Worm (Caenorhabditis elegans) whole organism, L1 larva: ENCODE results near the gene C36A4.10.

ENCODE experiments used
- F16B12.6 ChIP-seq: fragments of 150-350 bp; optimal IDR thresholded peaks from 2 replicates; lab custom pipeline; 2014; ENCODE audit warnings: missing biosample characterization, missing genetic modification characterization
- aha-1 ChIP-seq: fragments of 150-350 bp; optimal IDR thresholded peaks from 2 replicates; lab custom pipeline; 2014; ENCODE audit warnings: missing biosample characterization, missing genetic modification characterization
- alr-1 ChIP-seq: fragments of 200-800 bp; sonication (Bioruptor generic); optimal IDR thresholded peaks from 2 replicates; lab custom pipeline; 2018; ENCODE audit warnings: borderline replicate concordance, mild to moderate bottlenecking, missing genetic modification characterization, missing compliant biosample characterization
- blmp-1 ChIP-seq: fragments of 150-350 bp; optimal IDR thresholded peaks from 2 replicates; lab custom pipeline; 2014; ENCODE audit warnings: missing biosample characterization, missing genetic modification characterization
- ceh-82 ChIP-seq, 3 experiments: fragments of 150-350 bp in 1 of 3; sonication (generic microtip) in 2 of 3; optimal IDR thresholded peaks; 2 replicates each; lab custom pipeline; 2014 to 2017; ENCODE audit warnings: missing biosample characterization in 3 of 3, missing genetic modification characterization in 3 of 3
- ceh-90 ChIP-seq: sonication (generic microtip); optimal IDR thresholded peaks from 2 replicates; lab custom pipeline; 2016; ENCODE audit warnings: missing genetic modification characterization, missing compliant biosample characterization
- ces-1 ChIP-seq: fragments of 150-350 bp; optimal IDR thresholded peaks from 2 replicates; lab custom pipeline; 2014; ENCODE audit warnings: missing biosample characterization, missing genetic modification reagents, missing genetic modification characterization
- dsc-1 ChIP-seq: sonication (generic microtip); optimal IDR thresholded peaks from 2 replicates; lab custom pipeline; 2016; ENCODE audit warnings: mild to moderate bottlenecking, missing genetic modification characterization, missing compliant biosample characterization
- efl-1 ChIP-seq, 4 experiments: fragments of 150-350 bp; optimal IDR thresholded peaks in 3 of 4; peaks in 1 of 4; 1 replicate in 1 of 4; 2 replicates in 3 of 4; lab custom pipeline; 2014; ENCODE audit warnings: missing biosample characterization in 2 of 4, missing genetic modification characterization in 2 of 4, missing genetic modification reagents in 2 of 4
- efl-3 ChIP-seq: fragments of 200-800 bp; sonication (Bioruptor generic); optimal IDR thresholded peaks from 2 replicates; lab custom pipeline; 2018; ENCODE audit warnings: mild to moderate bottlenecking, missing genetic modification characterization, missing compliant biosample characterization
- egl-13 ChIP-seq: sonication (generic microtip); optimal IDR thresholded peaks from 2 replicates; lab custom pipeline; 2016; ENCODE audit warnings: missing genotype, missing genetic modification reagents, missing genetic modification characterization, missing compliant biosample characterization
- elt-2 ChIP-seq: sonication (generic microtip); optimal IDR thresholded peaks from 2 replicates; lab custom pipeline; 2016; ENCODE audit warnings: missing genetic modification characterization, mild to moderate bottlenecking, inconsistent platforms, missing compliant biosample characterization, missing genetic modification reagents
- elt-3 ChIP-seq, 6 experiments: fragments of 150-350 bp in 1 of 6; sonication (generic microtip); optimal IDR thresholded peaks; 2 replicates each; lab custom pipeline; 2017 to 2018; ENCODE audit warnings: missing biosample characterization in 6 of 6, missing genetic modification characterization in 6 of 6, inconsistent platforms in 1 of 6
- ets-5 ChIP-seq: fragments of 200-800 bp; sonication (Bioruptor generic); IDR thresholded peaks from 2 replicates; pipeline ENCODE4 v1.3.6; 2022; ENCODE audit warnings: missing genetic modification characterization, missing compliant biosample characterization
- fkh-10 ChIP-seq: sonication (generic microtip); optimal IDR thresholded peaks from 2 replicates; lab custom pipeline; 2017; ENCODE audit warnings: missing biosample characterization, missing genetic modification reagents, missing genetic modification characterization
- grh-1 ChIP-seq: fragments of 200-800 bp; sonication (Bioruptor generic); IDR thresholded peaks from 2 replicates; pipeline ENCODE4 v1.3.6; 2022; ENCODE audit warnings: missing genetic modification reagents, missing genetic modification characterization, missing compliant biosample characterization
- hlh-4 ChIP-seq: sonication (generic microtip); optimal IDR thresholded peaks from 2 replicates; lab custom pipeline; 2016; ENCODE audit warnings: mild to moderate bottlenecking, missing genetic modification characterization, missing compliant biosample characterization
- isw-1 ChIP-seq: fragments of 200-800 bp; sonication (Bioruptor generic); IDR thresholded peaks from 2 replicates; pipeline ENCODE4 v1.3.6; 2022; ENCODE audit warnings: missing genetic modification characterization, missing compliant biosample characterization
- jun-1 ChIP-seq: fragments of 150-350 bp; optimal IDR thresholded peaks from 2 replicates; lab custom pipeline; 2014; ENCODE audit warnings: missing biosample characterization, missing genetic modification reagents, missing genetic modification characterization
- lin-13 ChIP-seq: fragments of 150-350 bp; optimal IDR thresholded peaks from 2 replicates; lab custom pipeline; 2014; ENCODE audit warnings: missing biosample characterization, missing genetic modification reagents, missing genetic modification characterization
- lin-14 ChIP-seq: fragments of 200-800 bp; sonication (Bioruptor generic); optimal IDR thresholded peaks from 2 replicates; lab custom pipeline; 2018; ENCODE audit warnings: mild to moderate bottlenecking, missing genetic modification characterization, moderate library complexity, missing compliant biosample characterization
- lin-15B ChIP-seq: fragments of 150-350 bp; sonication (generic microtip); optimal IDR thresholded peaks from 3 replicates; lab custom pipeline; 2014; ENCODE audit warnings: missing biosample characterization, missing genetic modification characterization
- lin-35 ChIP-seq, 2 experiments: fragments of 150-350 bp; optimal IDR thresholded peaks; 2 replicates each; lab custom pipeline; 2014; ENCODE audit warnings: missing biosample characterization in 2 of 2, missing genetic modification characterization in 2 of 2, missing genetic modification reagents in 2 of 2
- lin-39 ChIP-seq: fragments of 150-350 bp; optimal IDR thresholded peaks from 2 replicates; lab custom pipeline; 2014; ENCODE audit warnings: missing biosample characterization, missing genetic modification reagents, missing genetic modification characterization
- mdl-1 ChIP-seq, 2 experiments: fragments of 150-350 bp; optimal IDR thresholded peaks; 2 replicates each; lab custom pipeline; 2014 to 2017; ENCODE audit warnings: missing biosample characterization in 2 of 2, missing genetic modification characterization in 2 of 2, inconsistent platforms in 1 of 2
- nhr-20 ChIP-seq: sonication (generic microtip); optimal IDR thresholded peaks from 2 replicates; lab custom pipeline; 2016; ENCODE audit warnings: mild to moderate bottlenecking, missing genetic modification characterization, missing compliant biosample characterization
- nhr-237 ChIP-seq: fragments of 150-350 bp; optimal IDR thresholded peaks from 2 replicates; lab custom pipeline; 2014; ENCODE audit warnings: missing biosample characterization, missing genetic modification characterization
- nhr-71 ChIP-seq: sonication (generic microtip); optimal IDR thresholded peaks from 2 replicates; lab custom pipeline; 2016; ENCODE audit warnings: mild to moderate bottlenecking, missing genetic modification characterization, moderate library complexity, missing compliant biosample characterization
- nhr-76 ChIP-seq: sonication (generic microtip); optimal IDR thresholded peaks from 2 replicates; lab custom pipeline; 2017; ENCODE audit warnings: missing biosample characterization, missing genetic modification characterization
- pag-3 ChIP-seq: sonication (generic microtip); optimal IDR thresholded peaks from 2 replicates; lab custom pipeline; 2017; ENCODE audit warnings: missing genetic modification characterization, mild to moderate bottlenecking, missing compliant biosample characterization, antibody characterized with exemption, borderline replicate concordance; ENCODE audit not compliant: insufficient read depth
- pqm-1 ChIP-seq: sonication (generic microtip); optimal IDR thresholded peaks from 3 replicates; lab custom pipeline; 2017; ENCODE audit warnings: missing biosample characterization, missing genetic modification characterization
- rnt-1 ChIP-seq: sonication (generic microtip); optimal IDR thresholded peaks from 2 replicates; lab custom pipeline; 2016; ENCODE audit warnings: mild to moderate bottlenecking, missing genetic modification characterization, moderate library complexity, missing compliant biosample characterization
- skn-1 ChIP-seq: fragments of 150-350 bp; optimal IDR thresholded peaks from 2 replicates; lab custom pipeline; 2014; ENCODE audit warnings: missing biosample characterization, missing genetic modification characterization
- snu-23 ChIP-seq: sonication (generic microtip); optimal IDR thresholded peaks from 2 replicates; lab custom pipeline; 2016; ENCODE audit warnings: missing genetic modification characterization, missing compliant biosample characterization
- swsn-7 ChIP-seq: sonication (generic microtip); optimal IDR thresholded peaks from 2 replicates; lab custom pipeline; 2016; ENCODE audit warnings: missing genetic modification characterization, missing compliant biosample characterization
- vab-15 ChIP-seq: sonication (generic microtip); optimal IDR thresholded peaks from 2 replicates; lab custom pipeline; 2017; ENCODE audit warnings: missing genotype, mild to moderate bottlenecking, missing genetic modification characterization, missing compliant biosample characterization
- zag-1 ChIP-seq: fragments of 150-350 bp; optimal IDR thresholded peaks from 2 replicates; lab custom pipeline; 2014; ENCODE audit warnings: missing biosample characterization, missing genetic modification characterization
- zip-4 ChIP-seq: fragments of 200-800 bp; sonication (Bioruptor generic); optimal IDR thresholded peaks from 2 replicates; lab custom pipeline; 2018; ENCODE audit warnings: mild to moderate bottlenecking, missing genetic modification characterization, moderate library complexity, missing compliant biosample characterization

The C36A4.10 gene

ce11 chrIII:3874895-3875294 lies 43.6 kb upstream of the C36A4.10 start:
- TF ChIP-seq elt-2 (tag; lab: Kevin White, UChicago) (peak; percentile 8), mdl-1 (tag; optimal IDR thresholded peaks at IDR 0.05; lab: Kevin White, UChicago) (no peak), lin-35 (GFP tag; optimal IDR thresholded peaks at IDR 0.05; lab: Kevin White, UChicago) (peak in 1 of 2 experiments; percentile 34)

DNA sequence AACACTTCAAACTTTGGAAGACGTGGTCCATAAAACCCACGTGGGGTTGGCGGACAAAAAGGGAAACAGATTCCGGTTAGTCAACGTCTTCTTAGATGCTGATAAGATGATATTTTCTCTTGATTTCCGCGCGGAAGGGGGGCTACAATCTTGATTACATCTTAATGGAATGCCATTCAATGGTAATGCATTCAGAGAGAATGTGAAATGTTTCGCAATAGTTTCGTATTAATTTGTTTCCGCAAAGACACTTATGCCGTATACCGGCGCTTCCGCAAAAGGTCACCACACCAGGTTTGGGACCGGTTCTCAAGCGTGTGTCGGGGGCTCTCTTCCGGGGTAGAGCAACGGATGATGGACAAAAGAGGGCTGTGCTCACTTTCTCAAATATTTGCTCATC lies 43.2 kb upstream of the C36A4.10 start:
- TF ChIP-seq vab-15 (no peak), blmp-1 (tag; lab: Kevin White, UChicago) (peak; percentile 14)

DNA sequence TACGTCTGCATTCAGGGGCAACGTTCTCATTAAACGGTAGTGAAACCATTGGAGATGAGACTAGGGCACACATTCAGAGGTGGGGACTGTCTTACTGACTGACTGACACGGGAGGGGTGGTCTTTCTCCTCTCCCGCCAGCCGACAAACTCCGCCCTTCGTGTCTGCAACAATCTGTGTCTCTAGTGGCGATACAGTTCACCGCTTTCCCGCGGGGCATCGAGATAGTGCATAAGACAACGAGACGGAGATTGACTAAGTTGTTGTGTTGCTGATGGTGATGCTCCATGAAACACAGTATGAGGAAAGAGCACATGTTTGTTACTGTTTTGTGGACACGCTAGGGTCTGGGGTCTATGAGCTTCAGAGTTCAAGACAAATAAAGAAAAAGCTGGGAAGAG lies 42.1 kb upstream of the C36A4.10 start:
- peak; percentile 47 for TF ChIP-seq lin-14 (GFP tag; lab: Kevin White, UChicago)
- TF ChIP-seq nhr-71 (tag; lab: Kevin White, UChicago): peak; percentile 26
- peak; percentile 14 for TF ChIP-seq swsn-7
- TF ChIP-seq efl-1 (optimal IDR thresholded peaks at IDR 0.05; lab: Kevin White, UChicago): peak in 1 of 2 experiments; percentile 19
- TF ChIP-seq efl-1 (GFP tag; optimal IDR thresholded peaks at IDR 0.05 in 1 of 2; lab: Kevin White, UChicago): peak in 1 of 2 experiments; percentile 78
- TF ChIP-seq skn-1 (tag; lab: Kevin White, UChicago): peak; percentile 21
- peak; percentile 13 for TF ChIP-seq snu-23
- peak in 1 of 2 experiments; percentile 9 for TF ChIP-seq mdl-1 (tag; optimal IDR thresholded peaks at IDR 0.05; lab: Kevin White, UChicago)
- no peak for TF ChIP-seq lin-39 (tag; lab: Kevin White, UChicago)
- TF ChIP-seq lin-35 (GFP tag; optimal IDR thresholded peaks at IDR 0.05; lab: Kevin White, UChicago): peak in 1 of 2 experiments; percentile 28
- TF ChIP-seq lin-13 (GFP tag; lab: Kevin White, UChicago): no peak

DNA sequence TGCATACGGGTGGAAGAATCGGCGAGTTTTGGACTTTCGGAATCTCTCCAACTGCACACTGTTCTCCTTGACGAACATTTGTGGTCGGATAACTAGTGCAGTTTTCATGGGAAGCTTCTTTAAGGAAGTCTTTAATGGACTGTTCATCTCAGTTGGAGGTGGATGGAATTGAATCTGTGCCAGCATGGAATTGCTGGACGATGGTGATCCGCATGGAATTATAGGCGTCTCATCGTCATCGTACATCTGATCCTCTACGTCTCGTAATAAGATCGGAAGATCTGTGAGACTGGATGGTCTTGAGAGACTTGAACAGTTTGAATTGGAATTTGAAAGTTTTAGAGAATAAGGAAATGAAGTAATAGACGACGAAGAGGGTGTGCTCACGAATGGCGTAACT lies 41.7 kb upstream of the C36A4.10 start:
- TF ChIP-seq efl-1 (optimal IDR thresholded peaks at IDR 0.05; lab: Kevin White, UChicago) (no peak), efl-1 (GFP tag; optimal IDR thresholded peaks at IDR 0.05 in 1 of 2; lab: Kevin White, UChicago) (peak in 1 of 2 experiments; percentile 63), rnt-1 (tag; lab: Kevin White, UChicago) (no peak)
- TF ChIP-seq, all 84 proteins: peak for 1

- TF ChIP-seq efl-1 (optimal IDR thresholded peaks at IDR 0.05; lab: Kevin White, UChicago) (no peak), efl-1 (GFP tag; optimal IDR thresholded peaks at IDR 0.05 in 1 of 2; lab: Kevin White, UChicago) (peak in 1 of 2 experiments; percentile 7), dsc-1 (no peak), elt-2 (tag; lab: Kevin White, UChicago) (peak; percentile 20), fkh-10 (GFP tag; lab: Kevin White, UChicago) (no peak)
These were observed 40.6 kb upstream of the C36A4.10 start for ce11 chrIII:3871763-3872486.

DNA sequence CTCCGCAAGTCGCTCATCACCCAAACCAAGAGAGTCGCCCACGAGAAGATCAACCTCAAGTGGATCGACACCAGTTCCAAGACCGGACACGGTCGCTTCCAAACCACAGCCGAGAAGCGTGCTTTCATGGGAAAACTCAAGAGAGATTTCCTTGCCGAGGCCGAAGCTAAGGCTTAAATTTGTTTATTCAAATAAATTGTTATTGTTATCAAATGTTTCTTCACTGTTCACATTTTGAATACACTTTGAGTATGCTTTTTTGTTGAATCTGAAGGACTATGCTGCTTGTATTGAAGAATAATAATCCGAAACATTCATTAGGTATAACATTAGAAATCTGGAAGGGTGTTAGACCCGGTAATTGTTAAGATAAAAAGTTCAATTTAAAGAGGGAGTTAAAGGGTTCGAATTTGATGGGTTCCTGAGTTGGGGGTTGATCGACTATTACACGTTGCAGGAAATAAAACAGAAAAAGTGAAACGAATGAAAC lies 38.1 kb upstream of the C36A4.10 start:
- TF ChIP-seq isw-1 (no peak), lin-14 (GFP tag; lab: Kevin White, UChicago) (no peak), pqm-1 (no peak), ets-5 (GFP tag; lab: Robert Waterston, UW) (no peak), aha-1 (tag; lab: Kevin White, UChicago) (no peak), zag-1 (no peak), ces-1 (no peak), lin-15B (tag; lab: Kevin White, UChicago) (no peak), nhr-76 (tag; lab: Kevin White, UChicago) (no peak), ceh-90 (tag; lab: Kevin White, UChicago) (no peak), pag-3 (tag; lab: Kevin White, UChicago) (no peak), ceh-82 (tag; optimal IDR thresholded peaks at IDR 0.05; lab: Kevin White, UChicago) (no peak), alr-1 (no peak), snu-23 (peak; percentile 8), egl-13 (no peak), elt-3 (tag; optimal IDR thresholded peaks at IDR 0.05; lab: Kevin White, UChicago) (no peak), efl-3 (GFP tag; lab: Kevin White, UChicago) (no peak), grh-1 (no peak), vab-15 (no peak), zip-4 (GFP tag; lab: Kevin White, UChicago) (no peak), nhr-20 (peak; percentile 2), skn-1 (tag; lab: Kevin White, UChicago) (no peak), hlh-4 (tag; lab: Kevin White, UChicago) (no peak), jun-1 (tag; lab: Kevin White, UChicago) (no peak), fkh-10 (GFP tag; lab: Kevin White, UChicago) (no peak), dsc-1 (peak; percentile 23), F16B12.6 (tag; lab: Kevin White, UChicago) (no peak), nhr-237 (tag; lab: Kevin White, UChicago) (no peak)
